Worm (Caenorhabditis elegans): ENCODE data around the gene mbl-1.

Gene mbl-1

DNA sequence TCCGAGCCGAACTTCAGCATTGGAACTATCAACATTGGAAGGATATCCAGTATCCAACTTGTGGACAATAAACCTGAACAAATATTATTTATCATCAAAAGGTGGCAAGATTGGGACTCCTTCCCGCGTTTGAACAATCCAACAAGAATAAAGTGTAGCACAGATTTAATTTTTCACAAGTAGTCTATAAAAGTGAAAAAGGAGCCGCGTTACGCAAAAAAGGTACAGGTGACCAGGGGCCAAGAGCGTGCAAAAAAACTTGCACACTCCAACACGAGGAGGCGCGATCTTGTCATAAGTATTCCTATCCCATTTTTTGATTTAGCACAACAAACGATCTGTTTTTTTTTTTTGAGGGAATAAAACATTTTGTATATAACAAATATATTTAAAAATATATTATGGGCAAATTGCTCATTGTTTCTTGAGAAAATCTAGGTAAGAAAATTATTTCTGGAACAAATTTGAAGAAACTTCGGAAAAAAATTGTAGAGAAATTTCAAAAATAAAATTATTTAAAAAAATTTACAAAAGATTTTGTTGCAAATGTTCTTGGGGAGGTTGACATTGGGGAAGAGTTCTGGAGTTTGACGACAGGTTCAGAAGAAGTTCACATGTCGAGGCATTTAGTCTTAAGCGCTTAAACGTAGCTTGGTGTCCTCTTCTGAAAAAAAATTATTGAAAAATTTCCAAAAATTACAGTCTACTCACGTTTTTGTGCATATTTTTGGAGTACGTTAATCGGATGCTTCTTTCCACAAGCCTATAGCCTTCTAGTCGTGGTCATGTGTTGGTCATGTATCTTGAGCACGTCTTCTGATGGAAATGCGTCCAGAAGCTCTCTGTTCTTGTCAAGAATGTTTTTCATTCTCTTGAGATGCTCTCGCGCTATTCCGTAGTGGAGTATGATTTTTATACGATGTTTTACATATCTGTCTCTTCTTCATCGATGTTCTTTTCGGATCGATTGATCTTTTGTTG lies 34.2 kb upstream of the mbl-1 start (continued):
- TF ChIP-seq elt-3 (tag; optimal IDR thresholded peaks at IDR 0.05) (peak in 1 of 6 experiments; percentile 32), nhr-84 (tag; optimal IDR thresholded peaks at IDR 0.05) (no peak), aha-1 (tag; optimal IDR thresholded peaks at IDR 0.05) (no peak), nhr-85 (tag) (no peak), zip-4 (GFP tag; optimal IDR thresholded peaks at IDR 0.05) (no peak), jun-1 (tag; optimal IDR thresholded peaks at IDR 0.05) (no peak), fos-1 (tag; optimal IDR thresholded peaks at IDR 0.05) (no peak), unc-98 (GFP tag; IDR thresholded peaks at IDR 0.05) (no peak), fkh-8 (tag; optimal IDR thresholded peaks at IDR 0.05) (peak; percentile 16), Y116A8C.19 (tag; optimal IDR thresholded peaks at IDR 0.05; ENCODE audit: borderline replicate concordance) (no peak), C16A3.4 (tag; optimal IDR thresholded peaks at IDR 0.05) (no peak), dsc-1 (tag; optimal IDR thresholded peaks at IDR 0.05) (no peak), zag-1 (tag; optimal IDR thresholded peaks at IDR 0.05) (no peak), tlp-1 (tag; optimal IDR thresholded peaks at IDR 0.05) (no peak), lsy-2 (tag; optimal IDR thresholded peaks at IDR 0.05) (peak in 1 of 2 experiments; percentile 30), hlh-4 (tag; optimal IDR thresholded peaks at IDR 0.05) (no peak), isw-1 (GFP tag; IDR thresholded peaks at IDR 0.05) (no peak), ets-5 (GFP tag; IDR thresholded peaks at IDR 0.05) (no peak), nhr-28 (tag; optimal IDR thresholded peaks at IDR 0.05) (no peak), fkh-4 (tag; optimal IDR thresholded peaks at IDR 0.05; ENCODE audit: borderline replicate concordance) (no peak), aly-2 (tag; optimal IDR thresholded peaks at IDR 0.05) (no peak), hpl-2 (GFP tag; optimal IDR thresholded peaks at IDR 0.05) (no peak), F16B12.6 (tag; optimal IDR thresholded peaks at IDR 0.05) (no peak), tbx-2 (tag; optimal IDR thresholded peaks at IDR 0.05) (no peak), mep-1 (tag; optimal IDR thresholded peaks at IDR 0.05) (no peak), egl-13 (tag; optimal IDR thresholded peaks at IDR 0.05) (no peak), irx-1 (tag; optimal IDR thresholded peaks at IDR 0.05) (no peak), lir-3 (tag; optimal IDR thresholded peaks at IDR 0.05; ENCODE audit: poor library complexity) (no peak), ztf-11 (tag; optimal IDR thresholded peaks at IDR 0.05) (no peak), grh-1 (GFP tag; IDR thresholded peaks at IDR 0.05) (0 out of 2 replicates have a peak, but pooled peaks have one; percentile 17), ces-1 (GFP tag; optimal IDR thresholded peaks at IDR 0.05) (no peak), mef-2 (tag; optimal IDR thresholded peaks at IDR 0.05) (no peak), fkh-10 (GFP tag; optimal IDR thresholded peaks at IDR 0.05) (no peak), ceh-63 (GFP tag; optimal IDR thresholded peaks at IDR 0.05) (no peak), nhr-237 (tag; optimal IDR thresholded peaks at IDR 0.05) (no peak), snpc-4 (tag; optimal IDR thresholded peaks at IDR 0.05) (no peak), swsn-7 (tag; optimal IDR thresholded peaks at IDR 0.05) (no peak), sup-37 (GFP tag; optimal IDR thresholded peaks at IDR 0.05) (no peak), unc-30 (tag; optimal IDR thresholded peaks at IDR 0.05) (no peak), ama-1 (optimal IDR thresholded peaks at IDR 0.05) (peak; percentile 53), ceh-82 (tag; optimal IDR thresholded peaks at IDR 0.05) (no peak), ceh-8 (GFP tag; optimal IDR thresholded peaks at IDR 0.05) (no peak), nhr-71 (tag; optimal IDR thresholded peaks at IDR 0.05) (no peak)

DNA sequence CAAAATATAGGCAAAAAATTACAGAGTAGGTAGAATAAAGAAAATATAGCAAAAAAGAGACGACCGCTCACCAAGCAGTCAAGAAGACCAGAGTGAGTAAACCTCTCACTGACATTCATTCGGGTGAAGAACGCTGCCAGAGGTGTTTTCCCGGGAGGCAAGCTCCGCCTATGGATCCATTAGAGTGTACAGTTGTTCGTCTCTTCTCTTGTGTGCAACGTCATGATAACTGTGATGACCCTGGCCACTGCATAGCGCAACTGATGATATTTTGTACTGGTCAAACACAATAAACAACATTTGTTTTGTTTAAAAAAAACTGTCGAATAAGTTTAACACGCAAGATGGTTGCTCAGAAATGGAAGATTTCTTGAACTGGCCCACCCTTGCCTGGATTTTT lies 25.5 kb upstream of the mbl-1 start, which contains the start of gene F52G3.8:
Gene F52G3.8, minus strand, starts transcription at position 101 of the 400 bp plus-strand sequence.
- TF ChIP-seq vab-15 (tag; optimal IDR thresholded peaks at IDR 0.05) (no peak), C16A3.4 (tag; optimal IDR thresholded peaks at IDR 0.05) (no peak), elt-3 (tag; optimal IDR thresholded peaks at IDR 0.05) (no peak), swsn-7 (tag; optimal IDR thresholded peaks at IDR 0.05) (no peak), unc-86 (tag; optimal IDR thresholded peaks at IDR 0.05) (no peak), nhr-77 (tag; optimal IDR thresholded peaks at IDR 0.05) (no peak), unc-98 (GFP tag; IDR thresholded peaks at IDR 0.05) (no peak), mef-2 (tag; optimal IDR thresholded peaks at IDR 0.05) (no peak), ztf-4 (tag; optimal IDR thresholded peaks at IDR 0.05) (no peak), egl-13 (tag; optimal IDR thresholded peaks at IDR 0.05) (no peak), ceh-63 (GFP tag; optimal IDR thresholded peaks at IDR 0.05) (no peak), aly-2 (tag; optimal IDR thresholded peaks at IDR 0.05) (no peak), nhr-12 (tag; optimal IDR thresholded peaks at IDR 0.05) (no peak), lin-39 (tag; optimal IDR thresholded peaks at IDR 0.05) (no peak), sptf-1 (tag; optimal IDR thresholded peaks at IDR 0.05) (no peak), ceh-90 (tag; optimal IDR thresholded peaks at IDR 0.05) (no peak), nhr-76 (tag; optimal IDR thresholded peaks at IDR 0.05) (no peak)
